Fruit fly (Drosophila melanogaster) whole organism, pupa: ENCODE results near the gene UQCR-Q.
A peak's percentile ranks its signal among the peaks of the same experiment; 100 is the strongest.

Experiments used
- EcR ChIP-seq: fragments of 200-800 bp; sonication (Bioruptor generic); optimal IDR thresholded peaks from 3 replicates; lab custom pipeline; 2019; ENCODE audit warnings: missing biosample characterization, missing genetic modification characterization, mild to moderate bottlenecking, moderate library complexity, missing genetic modification reagents
- Pif1B ChIP-seq: fragments of 200-800 bp; sonication (Bioruptor generic); optimal IDR thresholded peaks from 3 replicates; lab custom pipeline; 2016; ENCODE audit warnings: missing biosample characterization, missing genetic modification characterization

DNA sequence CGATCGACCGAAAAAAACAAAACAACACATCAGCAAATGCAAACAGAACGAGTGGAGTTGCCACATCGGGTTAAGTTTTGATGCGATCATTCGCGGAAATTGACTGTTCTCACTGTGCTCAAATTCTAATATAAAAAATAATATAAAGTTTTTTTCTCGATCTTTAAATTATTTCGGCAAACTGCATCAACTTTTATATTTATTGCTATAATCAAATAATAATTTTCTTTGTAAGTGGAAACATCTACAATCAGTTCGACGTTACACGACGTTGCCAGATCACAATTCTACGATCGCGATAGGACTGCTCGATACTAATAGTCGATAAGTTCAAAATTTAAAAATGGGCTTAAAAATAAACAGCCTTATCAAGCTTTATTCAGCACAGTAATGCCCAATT is 45.8 kb upstream of the UQCR-Q start, which contains the start of gene Gorab:
- peak; percentile 76 for TF ChIP-seq Pif1B (GFP tag; lab: Kevin White, UChicago)
- TF ChIP-seq EcR, result no peak
